Fruit fly (Drosophila melanogaster): ENCODE results near the gene CG14110.

CG14110 gene

DNA sequence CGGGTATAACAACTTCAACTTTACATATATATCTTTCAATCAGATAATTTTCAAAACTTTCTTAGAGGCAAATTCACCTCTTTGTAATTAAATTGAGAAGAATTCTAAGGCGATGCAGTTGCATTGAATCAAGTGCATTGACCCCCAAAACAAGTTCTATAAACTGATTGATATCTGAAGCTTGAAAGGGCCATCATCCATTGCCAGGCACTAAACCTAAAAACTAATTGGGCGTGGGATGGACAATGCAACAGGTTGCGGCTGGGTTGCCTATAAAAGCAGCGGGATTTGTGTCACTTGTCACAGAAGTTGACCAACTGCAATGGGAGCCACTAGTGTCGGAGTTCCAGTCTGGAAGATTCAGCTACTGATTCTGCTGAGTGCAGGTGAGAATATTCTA is at the start of gene CG14110:
Gene CG14110, plus strand, starts transcription at position 301 of the 400 bp plus-strand sequence.
- no peak for TF ChIP-seq svp (GFP tag)
- TF ChIP-seq net (GFP tag; optimal IDR thresholded peaks at IDR 0.05), result no peak
- TF ChIP-seq CG11902 (GFP tag; optimal IDR thresholded peaks at IDR 0.05), result no peak
- TF ChIP-seq Gug (GFP tag; IDR thresholded peaks at IDR 0.05), result no peak
- TF ChIP-seq Eip93F (GFP tag; optimal IDR thresholded peaks at IDR 0.05), result no peak
- no peak for TF ChIP-seq CG3919 (GFP tag; optimal IDR thresholded peaks at IDR 0.05)
- no peak for TF ChIP-seq CG10669 (GFP tag; optimal IDR thresholded peaks at IDR 0.05)
- no peak for TF ChIP-seq CG11294 (GFP tag; IDR thresholded peaks at IDR 0.05)
- no peak for TF ChIP-seq Smox (GFP tag; optimal IDR thresholded peaks at IDR 0.05)
- TF ChIP-seq Ets96B (tag; optimal IDR thresholded peaks at IDR 0.05), result no peak
- TF ChIP-seq fd85E (GFP tag; optimal IDR thresholded peaks at IDR 0.05), result no peak
- TF ChIP-seq Sox15 (GFP tag; optimal IDR thresholded peaks at IDR 0.05), result no peak
- TF ChIP-seq Ets21C (GFP tag; optimal IDR thresholded peaks at IDR 0.05), result no peak

DNA sequence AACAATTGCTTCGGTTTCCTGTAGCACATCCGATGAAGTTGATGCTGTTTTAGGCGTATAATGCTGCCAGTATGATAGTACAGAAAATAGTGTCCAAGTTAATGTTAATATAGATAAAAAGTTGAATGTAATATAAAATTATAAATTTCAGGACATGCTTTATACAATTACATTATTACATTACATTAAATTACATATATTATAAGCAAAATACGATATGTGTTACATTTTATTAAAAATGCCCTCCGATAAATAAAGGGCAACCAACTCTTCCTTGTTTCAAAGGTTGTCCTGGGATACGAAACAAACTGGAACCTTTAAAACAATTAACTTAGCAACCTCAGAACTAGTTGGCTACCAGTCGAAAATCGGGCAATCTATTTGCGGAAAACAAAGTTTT is 35.9 kb upstream of the CG14110 start, which contains the start of gene CG17687:
Gene CG17687, plus strand, starts transcription at position 301 of the 400 bp plus-strand sequence.
- peak; percentile 43 for TF ChIP-seq svp (GFP tag)
- no peak for TF ChIP-seq Met (GFP tag; optimal IDR thresholded peaks at IDR 0.05)

DNA sequence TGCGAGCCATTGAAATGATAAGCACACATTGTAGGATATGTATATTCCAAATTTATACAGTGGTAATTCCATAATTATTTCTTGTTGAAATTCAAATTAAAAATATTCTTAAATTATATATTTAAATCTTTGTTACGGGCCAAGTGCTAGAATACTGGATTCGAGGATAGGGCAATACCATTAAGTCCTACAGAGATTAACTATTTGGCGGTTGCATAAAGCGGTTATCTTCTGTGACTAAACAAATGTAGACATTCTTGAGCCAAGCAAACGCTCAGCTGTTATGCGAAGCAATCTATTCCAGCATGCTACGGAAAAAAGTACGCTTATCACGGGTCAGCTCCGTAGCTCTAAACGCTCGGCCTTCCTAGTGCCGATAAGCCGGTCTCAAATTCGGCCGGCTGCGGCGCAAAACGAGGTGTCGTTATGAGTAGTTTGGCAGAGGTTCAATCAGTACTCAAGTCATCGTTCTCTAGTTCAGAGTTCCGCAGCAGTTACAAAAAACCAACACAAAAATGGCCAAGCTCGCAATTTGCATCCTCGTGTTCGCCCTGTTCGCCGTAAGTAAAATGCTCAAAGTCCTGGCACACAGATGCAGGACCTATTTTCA is 28.4 kb upstream of the CG14110 start, which contains the start of gene Nplp2:
Gene Nplp2, plus strand, starts transcription at position 293 of the 610 bp plus-strand sequence.
- TF ChIP-seq Ets96B (tag; optimal IDR thresholded peaks at IDR 0.05) (no peak), fkh (GFP tag; optimal IDR thresholded peaks at IDR 0.05) (peak; percentile 55), CG6854 (GFP tag; optimal IDR thresholded peaks at IDR 0.05) (no peak), acj6 (GFP tag; optimal IDR thresholded peaks at IDR 0.05) (no peak), vri (GFP tag; optimal IDR thresholded peaks at IDR 0.05) (no peak), svp (GFP tag) (peak; percentile 49), CG8319 (GFP tag; optimal IDR thresholded peaks at IDR 0.05) (no peak), esn (GFP tag; optimal IDR thresholded peaks at IDR 0.05) (no peak), Eip75B (GFP tag; optimal IDR thresholded peaks at IDR 0.05) (no peak)

DNA sequence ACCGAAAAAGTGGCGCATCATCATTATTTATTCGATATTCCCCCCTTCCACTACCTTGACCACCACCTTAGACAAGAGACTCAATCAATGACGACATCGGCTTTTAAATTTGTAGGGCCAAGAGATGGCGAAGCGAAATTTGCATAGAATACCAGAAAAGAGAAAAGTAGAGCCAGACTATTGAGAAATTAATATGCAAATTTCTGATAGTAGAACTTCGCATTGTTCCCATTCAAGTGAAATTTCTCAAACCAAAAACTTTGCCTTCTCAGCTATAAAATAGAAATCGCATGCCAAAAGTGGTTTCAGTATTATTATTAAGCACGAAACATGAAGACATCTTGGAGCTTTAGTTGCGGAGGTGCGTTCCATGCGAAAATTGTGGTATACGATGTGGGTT is 6.9 kb upstream of the CG14110 start, which contains the start of gene CG14111:
Gene CG14111, plus strand, starts transcription at position 301 of the 400 bp plus-strand sequence.
- TF ChIP-seq Sox14 (GFP tag; optimal IDR thresholded peaks at IDR 0.05) (no peak), svp (GFP tag) (peak; percentile 1)

DNA sequence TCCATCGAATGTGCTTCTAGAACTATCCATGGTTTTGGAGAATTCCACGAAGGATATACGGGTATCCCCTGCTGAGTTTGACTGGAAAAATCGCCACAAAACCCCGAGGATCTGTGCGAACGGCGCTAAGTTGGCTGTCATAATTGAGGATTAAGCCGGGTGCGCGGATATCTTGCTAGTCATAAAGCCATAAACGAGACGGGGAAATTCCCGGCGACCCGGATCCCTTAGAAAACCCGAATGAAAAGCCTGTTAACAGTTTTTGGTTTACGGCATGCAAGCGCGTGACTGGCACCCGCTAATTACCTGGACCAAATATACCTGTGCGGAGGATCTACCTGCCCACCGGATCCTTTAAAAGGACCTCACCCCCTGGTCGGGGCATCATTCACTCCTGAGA is 6.4 kb upstream of the CG14110 start, which contains the start of gene SNCF:
Gene SNCF, plus strand, starts transcription at position 382 of the 400 bp plus-strand sequence.
- TF ChIP-seq CG34406 (GFP tag; optimal IDR thresholded peaks at IDR 0.05) (no peak), CG6163 (GFP tag; IDR thresholded peaks at IDR 0.05) (no peak), Gug (GFP tag; IDR thresholded peaks at IDR 0.05) (no peak), CG10669 (GFP tag; optimal IDR thresholded peaks at IDR 0.05) (no peak), Lpt (GFP tag; optimal IDR thresholded peaks at IDR 0.05) (no peak), CG7368 (GFP tag; optimal IDR thresholded peaks at IDR 0.05) (no peak), ss (GFP tag; optimal IDR thresholded peaks at IDR 0.05) (no peak), OdsH (GFP tag; optimal IDR thresholded peaks at IDR 0.05) (no peak), eg (GFP tag; IDR thresholded peaks at IDR 0.05) (no peak), CG11294 (GFP tag; IDR thresholded peaks at IDR 0.05) (no peak), CG6854 (GFP tag; optimal IDR thresholded peaks at IDR 0.05) (no peak), Sox15 (GFP tag; optimal IDR thresholded peaks at IDR 0.05) (no peak), achi (GFP tag; optimal IDR thresholded peaks at IDR 0.05) (no peak), CG10631 (GFP tag; optimal IDR thresholded peaks at IDR 0.05) (no peak), Ets96B (tag; optimal IDR thresholded peaks at IDR 0.05) (no peak), lz (GFP tag; optimal IDR thresholded peaks at IDR 0.05) (no peak), salr (GFP tag; optimal IDR thresholded peaks at IDR 0.05) (no peak), Eip93F (GFP tag; optimal IDR thresholded peaks at IDR 0.05) (no peak), cyc (GFP tag; optimal IDR thresholded peaks at IDR 0.05) (no peak), vri (GFP tag; optimal IDR thresholded peaks at IDR 0.05) (no peak)
